Fruit fly (Drosophila melanogaster) whole organism, prepupa: Measurements from ENCODE around the gene Ugt316A1.

Experiments used
- CG10631 ChIP-seq: fragments of 200-800 bp; sonication (Bioruptor generic); optimal IDR thresholded peaks from 2 replicates; lab custom pipeline; 2016; ENCODE audit warnings: missing biosample characterization, missing genetic modification characterization
- CG10669 ChIP-seq: fragments of 200-800 bp; sonication (Bioruptor generic); optimal IDR thresholded peaks from 3 replicates; lab custom pipeline; 2018; ENCODE audit warnings: missing biosample characterization, mild to moderate bottlenecking, missing genetic modification characterization, moderate library complexity
- CG11294 ChIP-seq: fragments of 200-800 bp; sonication (Bioruptor generic); IDR thresholded peaks from 2 replicates; pipeline ENCODE4 v1.3.6; 2022; ENCODE audit warnings: missing biosample characterization, missing genetic modification characterization
- CG15336 ChIP-seq: fragments of 200-800 bp; sonication (Bioruptor generic); IDR thresholded peaks from 2 replicates; pipeline ENCODE4 v1.3.6; 2022; ENCODE audit warnings: missing biosample characterization, missing genetic modification characterization
- CG1621 ChIP-seq: fragments of 200-800 bp; sonication (Bioruptor generic); optimal IDR thresholded peaks from 3 replicates; lab custom pipeline; 2018; ENCODE audit warnings: missing biosample characterization, mild to moderate bottlenecking, missing genetic modification characterization
- CG16779 ChIP-seq: fragments of 200-800 bp; sonication (Bioruptor generic); optimal IDR thresholded peaks from 3 replicates; lab custom pipeline; 2017; ENCODE audit warnings: missing biosample characterization, mild to moderate bottlenecking, missing genetic modification characterization
- CG3032 ChIP-seq: fragments of 200-800 bp; optimal IDR thresholded peaks from 2 replicates; lab custom pipeline; 2019; ENCODE audit warnings: missing biosample characterization, mild to moderate bottlenecking, missing genetic modification characterization, moderate library complexity
- CG31627 ChIP-seq: fragments of 200-800 bp; sonication (Bioruptor generic); optimal IDR thresholded peaks from 3 replicates; lab custom pipeline; 2016; ENCODE audit warnings: missing biosample characterization, missing genetic modification characterization
- CG32006 ChIP-seq: fragments of 200-800 bp; sonication (Bioruptor generic); optimal IDR thresholded peaks from 3 replicates; lab custom pipeline; 2017; ENCODE audit warnings: missing biosample characterization, mild to moderate bottlenecking, missing genetic modification characterization
- CG34406 ChIP-seq: fragments of 200-800 bp; sonication (Bioruptor generic); optimal IDR thresholded peaks from 3 replicates; lab custom pipeline; 2016; ENCODE audit warnings: missing biosample characterization, missing genetic modification characterization
- CG3919 ChIP-seq: fragments of 200-800 bp; sonication (Bioruptor generic); optimal IDR thresholded peaks from 3 replicates; lab custom pipeline; 2016; ENCODE audit warnings: missing biosample characterization, missing genetic modification characterization
- CG4318 ChIP-seq: fragments of 200-800 bp; sonication (Bioruptor generic); optimal IDR thresholded peaks from 3 replicates; lab custom pipeline; 2017; ENCODE audit warnings: missing biosample characterization, mild to moderate bottlenecking, missing genetic modification characterization
- CG6163 ChIP-seq: fragments of 200-800 bp; sonication (Bioruptor generic); IDR thresholded peaks from 3 replicates; pipeline ENCODE4 v1.3.6; 2022; ENCODE audit warnings: missing biosample characterization, missing genetic modification characterization
- CG6792 ChIP-seq: fragments of 200-800 bp; sonication (Bioruptor generic); optimal IDR thresholded peaks from 3 replicates; lab custom pipeline; 2016; ENCODE audit warnings: missing biosample characterization, missing genetic modification characterization
- CG6808 ChIP-seq: fragments of 200-800 bp; sonication (Bioruptor generic); optimal IDR thresholded peaks from 3 replicates; lab custom pipeline; 2017; ENCODE audit warnings: missing biosample characterization, missing genetic modification characterization, mild to moderate bottlenecking, moderate library complexity, missing genetic modification reagents
- CG8119 ChIP-seq: fragments of 200-800 bp; sonication (Bioruptor generic); IDR thresholded peaks from 3 replicates; pipeline ENCODE4 v1.3.6; 2022; ENCODE audit warnings: missing biosample characterization, missing genetic modification characterization
- CG8319 ChIP-seq: fragments of 200-800 bp; sonication (Bioruptor generic); optimal IDR thresholded peaks from 3 replicates; lab custom pipeline; 2016; ENCODE audit warnings: missing biosample characterization, missing genetic modification characterization
- CG8632 ChIP-seq: fragments of 200-800 bp; sonication (Bioruptor generic); optimal IDR thresholded peaks from 3 replicates; lab custom pipeline; 2016; ENCODE audit warnings: missing biosample characterization, missing genetic modification characterization
- Eip75B ChIP-seq: fragments of 200-800 bp; sonication (Bioruptor generic); optimal IDR thresholded peaks from 3 replicates; lab custom pipeline; 2016; ENCODE audit warnings: missing biosample characterization, missing genetic modification characterization
- Eip78C ChIP-seq: fragments of 200-800 bp; sonication (Bioruptor generic); peaks from one replicate; lab custom pipeline; 2016; ENCODE audit warnings: missing biosample characterization, missing genetic modification characterization
- Ets96B ChIP-seq: fragments of 200-800 bp; optimal IDR thresholded peaks from 2 replicates; lab custom pipeline; 2019; ENCODE audit warnings: missing biosample characterization, mild to moderate bottlenecking, missing genetic modification characterization, moderate library complexity
- Gug ChIP-seq: fragments of 200-800 bp; sonication (Bioruptor generic); IDR thresholded peaks from 2 replicates; pipeline ENCODE4 v1.3.6; 2022; ENCODE audit warnings: missing biosample characterization, missing genetic modification characterization
- Hr39 ChIP-seq: fragments of 200-800 bp; sonication (Bioruptor generic); optimal IDR thresholded peaks from 2 replicates; lab custom pipeline; 2016; ENCODE audit warnings: missing biosample characterization, missing genetic modification characterization
- Hr4 ChIP-seq: fragments of 200-800 bp; sonication (Bioruptor generic); optimal IDR thresholded peaks from 3 replicates; lab custom pipeline; 2016; ENCODE audit warnings: missing biosample characterization, missing genetic modification characterization
- Met ChIP-seq: fragments of 200-800 bp; sonication (Bioruptor generic); optimal IDR thresholded peaks from 3 replicates; lab custom pipeline; 2016; ENCODE audit warnings: missing biosample characterization, missing genetic modification characterization
- OdsH ChIP-seq: fragments of 200-800 bp; sonication (Bioruptor generic); optimal IDR thresholded peaks from 3 replicates; lab custom pipeline; 2016; ENCODE audit warnings: missing biosample characterization, missing genetic modification characterization
- Sox14 ChIP-seq: fragments of 200-800 bp; sonication (Bioruptor generic); optimal IDR thresholded peaks from 3 replicates; lab custom pipeline; 2016; ENCODE audit warnings: missing biosample characterization, missing genetic modification characterization
- achi ChIP-seq: fragments of 200-800 bp; sonication (Bioruptor generic); optimal IDR thresholded peaks from 3 replicates; lab custom pipeline; 2016; ENCODE audit warnings: missing biosample characterization, missing genetic modification characterization
- acj6 ChIP-seq: fragments of 200-800 bp; sonication (Bioruptor generic); optimal IDR thresholded peaks from 3 replicates; lab custom pipeline; 2016; ENCODE audit warnings: missing biosample characterization, missing genetic modification characterization
- cyc ChIP-seq: fragments of 200-800 bp; sonication (Bioruptor generic); optimal IDR thresholded peaks from 3 replicates; lab custom pipeline; 2016; ENCODE audit warnings: missing biosample characterization, missing genetic modification characterization
- dsx ChIP-seq: fragments of 200-800 bp; optimal IDR thresholded peaks from 3 replicates; lab custom pipeline; 2019; ENCODE audit warnings: missing biosample characterization, mild to moderate bottlenecking, missing genetic modification characterization, moderate library complexity; ENCODE audit not compliant: poor library complexity, severe bottlenecking
- eg ChIP-seq: fragments of 200-800 bp; sonication (Bioruptor generic); IDR thresholded peaks from 3 replicates; pipeline ENCODE4 v1.3.6; 2022; ENCODE audit warnings: missing biosample characterization, missing genetic modification characterization
- esn ChIP-seq: fragments of 200-800 bp; sonication (Bioruptor generic); optimal IDR thresholded peaks from 2 replicates; lab custom pipeline; 2016; ENCODE audit warnings: missing biosample characterization, mild to moderate bottlenecking, missing genetic modification characterization, moderate library complexity
- fd59A ChIP-seq: fragments of 200-800 bp; sonication (Bioruptor generic); optimal IDR thresholded peaks from 2 replicates; lab custom pipeline; 2017; ENCODE audit warnings: missing biosample characterization, mild to moderate bottlenecking, missing genetic modification characterization, missing genetic modification reagents
- fd85E ChIP-seq: fragments of 200-800 bp; sonication (Bioruptor generic); optimal IDR thresholded peaks from 3 replicates; lab custom pipeline; 2016; ENCODE audit warnings: missing biosample characterization, missing genetic modification characterization
- net ChIP-seq: fragments of 200-800 bp; sonication (Bioruptor generic); optimal IDR thresholded peaks from 3 replicates; lab custom pipeline; 2016; ENCODE audit warnings: missing biosample characterization, missing genetic modification characterization
- salr ChIP-seq, 2 experiments: fragments of 200-800 bp; sonication (Bioruptor generic); optimal IDR thresholded peaks; 3 replicates each; lab custom pipeline; 2016 to 2018; ENCODE audit warnings: missing biosample characterization in 2 of 2, missing genetic modification characterization in 2 of 2, mild to moderate bottlenecking in 1 of 2
- spab ChIP-seq: fragments of 200-800 bp; sonication (Bioruptor generic); optimal IDR thresholded peaks from 2 replicates; lab custom pipeline; 2017; ENCODE audit warnings: missing biosample characterization, mild to moderate bottlenecking, missing genetic modification characterization, missing genetic modification reagents
- ss ChIP-seq, 2 experiments: fragments of 200-800 bp; sonication (Bioruptor generic); optimal IDR thresholded peaks; 2 replicates in 1 of 2; 3 replicates in 1 of 2; lab custom pipeline; 2017 to 2018; ENCODE audit warnings: mild to moderate bottlenecking in 2 of 2, missing biosample characterization in 2 of 2, missing genetic modification characterization in 2 of 2, moderate library complexity in 1 of 2
- svp ChIP-seq: fragments of 200-800 bp; sonication (Bioruptor generic); peaks from one replicate; lab custom pipeline; 2016; ENCODE audit warnings: missing biosample characterization, missing genetic modification characterization

Ugt316A1 gene

DNA sequence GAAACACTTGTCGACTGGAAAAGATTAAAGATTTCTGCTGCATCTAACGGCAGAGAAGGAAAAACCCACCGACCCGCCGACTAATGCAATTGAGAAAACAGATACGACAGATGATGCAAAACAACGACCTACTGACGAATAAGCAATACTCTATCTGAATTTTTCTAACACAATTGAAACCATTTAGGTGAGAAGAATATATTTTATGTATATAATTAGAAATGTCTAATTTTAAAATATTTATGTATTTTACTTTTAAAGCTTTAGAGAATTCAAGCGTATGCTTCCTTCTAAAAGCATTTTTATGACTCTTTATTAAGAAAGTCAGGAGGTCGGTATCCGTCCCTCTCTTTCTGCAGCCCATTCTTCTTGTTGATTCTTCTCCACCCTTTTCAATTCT is 15.8 kb upstream of the Ugt316A1 start:
- TF ChIP-seq Eip75B (GFP tag; lab: Kevin White, UChicago): no peak
- peak; percentile 6 for TF ChIP-seq CG10669
- peak; percentile 70 for TF ChIP-seq svp (GFP tag; lab: Kevin White, UChicago)
- TF ChIP-seq acj6 (GFP tag; lab: Kevin White, UChicago): peak; percentile 18
- peak; percentile 70 for TF ChIP-seq CG15336
- TF ChIP-seq Hr39 (GFP tag; lab: Kevin White, UChicago): no peak
- no peak for TF ChIP-seq CG31627 (GFP tag; lab: Kevin White, UChicago)
- TF ChIP-seq Gug: peak; percentile 56; the same call in 1 of the 2 replicates
- TF ChIP-seq OdsH (GFP tag; lab: Kevin White, UChicago): peak; percentile 16
- TF ChIP-seq CG6163 (GFP tag; lab: Robert Waterston, UW): peak; percentile 59
- no peak for TF ChIP-seq CG16779 (tag; lab: Kevin White, UChicago)
- peak; percentile 3 for TF ChIP-seq Hr4
- TF ChIP-seq esn (GFP tag; lab: Kevin White, UChicago): peak; percentile 10
- TF ChIP-seq eg: peak; percentile 63
- peak; percentile 19 for TF ChIP-seq achi (GFP tag; lab: Kevin White, UChicago)
- TF ChIP-seq CG8319: no peak
- TF ChIP-seq Sox14: no peak
- TF ChIP-seq CG6792 (GFP tag; lab: Kevin White, UChicago): peak; percentile 9
- peak in 1 of 2 experiments; percentile 28 for TF ChIP-seq salr (GFP tag; optimal IDR thresholded peaks at IDR 0.05; lab: Kevin White, UChicago)
- peak; percentile 31 for TF ChIP-seq CG4318 (GFP tag; lab: Kevin White, UChicago)
- TF ChIP-seq ss (GFP tag; optimal IDR thresholded peaks at IDR 0.05; lab: Kevin White, UChicago): no peak
- TF ChIP-seq Ets96B (tag; lab: Kevin White, UChicago): peak; percentile 23
- TF ChIP-seq fd85E: no peak
- TF ChIP-seq CG3919 (GFP tag; lab: Kevin White, UChicago): peak; percentile 7
- TF ChIP-seq CG10631 (GFP tag; lab: Kevin White, UChicago): peak; percentile 46
- TF ChIP-seq CG8119 (GFP tag; lab: Robert Waterston, UW): peak; percentile 54; the same call in 2 of the 3 replicates
- peak; percentile 20 for TF ChIP-seq CG3032
- TF ChIP-seq CG32006 (GFP tag; lab: Kevin White, UChicago): peak; percentile 57
- no peak for TF ChIP-seq fd59A
- TF ChIP-seq CG8632 (GFP tag; lab: Kevin White, UChicago): no peak
- peak; percentile 12 for TF ChIP-seq CG34406 (GFP tag; lab: Kevin White, UChicago)
- no peak for TF ChIP-seq cyc (GFP tag; lab: Kevin White, UChicago)
- peak; percentile 64 for TF ChIP-seq Eip78C (GFP tag; lab: Kevin White, UChicago)
- peak; percentile 24 for TF ChIP-seq Met (GFP tag; lab: Kevin White, UChicago)

DNA sequence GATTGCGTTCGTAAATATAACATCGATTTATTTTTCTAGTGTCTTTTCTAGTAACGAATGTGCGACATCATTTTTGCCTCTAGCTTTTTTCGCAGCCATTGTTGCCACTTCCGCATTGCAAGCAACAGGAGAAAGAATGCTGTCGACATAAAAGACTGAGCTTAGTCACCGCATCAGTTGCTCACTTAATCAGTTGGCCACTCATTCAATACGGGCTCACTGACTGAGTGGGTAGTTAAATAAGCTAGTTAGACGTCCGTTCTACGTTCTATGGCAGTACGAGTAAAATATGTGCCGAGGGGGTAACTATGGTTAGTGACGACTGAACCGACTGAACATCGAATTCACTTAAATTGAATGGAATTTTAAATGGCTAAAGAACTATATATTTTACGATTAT is 13.4 kb upstream of the Ugt316A1 start:
- TF ChIP-seq spab (GFP tag; lab: Kevin White, UChicago) (no peak), CG11294 (no peak), CG3032 (no peak), CG1621 (tag; lab: Kevin White, UChicago) (no peak), CG8119 (GFP tag; lab: Robert Waterston, UW) (no peak), Eip78C (GFP tag; lab: Kevin White, UChicago) (peak; percentile 5), Hr4 (no peak), Gug (peak; percentile 7; the same call in 1 of the 2 replicates), esn (GFP tag; lab: Kevin White, UChicago) (no peak), CG6163 (GFP tag; lab: Robert Waterston, UW) (no peak), CG34406 (GFP tag; lab: Kevin White, UChicago) (no peak)

DNA sequence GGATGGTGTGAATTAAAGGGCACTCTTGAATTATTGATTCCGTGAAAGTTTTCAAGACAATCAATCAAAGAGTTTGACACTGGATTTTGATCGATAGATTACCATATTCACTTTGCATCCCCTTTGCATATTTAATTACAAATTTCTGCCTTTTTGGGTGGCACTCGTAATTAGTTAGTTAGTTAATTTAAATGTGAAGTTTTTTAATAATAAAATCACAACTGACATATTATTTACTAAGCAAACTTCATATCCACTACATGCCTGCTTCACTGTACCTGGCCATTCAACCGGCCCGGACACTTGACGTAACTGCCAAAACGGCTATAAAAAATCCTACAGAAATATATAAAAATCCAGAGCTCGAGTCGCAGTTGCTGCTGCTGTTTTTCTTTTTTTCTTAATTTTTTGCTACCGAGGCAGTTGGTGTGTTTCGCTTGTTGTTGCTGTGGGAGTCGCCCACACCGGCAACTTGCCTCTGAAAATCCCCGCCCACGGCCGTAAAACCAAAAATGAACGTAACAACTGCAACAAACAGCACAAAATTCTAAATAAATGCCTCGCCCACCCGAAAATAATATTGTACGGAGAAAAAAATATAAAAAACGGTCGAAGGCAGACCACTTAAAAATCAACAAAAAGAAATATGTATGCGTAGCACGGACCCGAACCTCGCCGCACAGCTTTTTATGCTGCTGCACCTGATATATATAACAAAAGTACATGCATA is 12.2 kb upstream of the Ugt316A1 start:
- TF ChIP-seq CG6808: peak; percentile 18
- TF ChIP-seq CG6163 (GFP tag; lab: Robert Waterston, UW): no peak
- peak in 1 of 2 experiments; percentile 28 for TF ChIP-seq ss (GFP tag; optimal IDR thresholded peaks at IDR 0.05; lab: Kevin White, UChicago)
- TF ChIP-seq Hr4: peak; percentile 7
- 0 out of 2 replicates have a peak, but pooled peaks have one; percentile 11 for TF ChIP-seq CG15336
- TF ChIP-seq Eip78C (GFP tag; lab: Kevin White, UChicago): peak; percentile 70
- no peak for TF ChIP-seq net
- TF ChIP-seq eg: peak; percentile 35; the same call in 2 of the 3 replicates
- TF ChIP-seq dsx (GFP tag; lab: Kevin White, UChicago): no peak
- TF ChIP-seq Met (GFP tag; lab: Kevin White, UChicago): peak; percentile 12
